Worm (Caenorhabditis elegans): ENCODE data around the gene str-164.

- TF ChIP-seq daf-12 (tag; optimal IDR thresholded peaks at IDR 0.05) (no peak), pqm-1 (tag; optimal IDR thresholded peaks at IDR 0.05) (no peak), nhr-11 (tag; optimal IDR thresholded peaks at IDR 0.05) (no peak), ceh-28 (tag; optimal IDR thresholded peaks at IDR 0.05) (no peak), mdl-1 (tag; optimal IDR thresholded peaks at IDR 0.05) (no peak)
These were observed 44.6 kb downstream of the str-164 start for ce11 chrIV:5005154-5005553.

All from whole organism, L3 larva.